Fruit fly (Drosophila melanogaster): ENCODE measurements around the gene CG11149.

DNA sequence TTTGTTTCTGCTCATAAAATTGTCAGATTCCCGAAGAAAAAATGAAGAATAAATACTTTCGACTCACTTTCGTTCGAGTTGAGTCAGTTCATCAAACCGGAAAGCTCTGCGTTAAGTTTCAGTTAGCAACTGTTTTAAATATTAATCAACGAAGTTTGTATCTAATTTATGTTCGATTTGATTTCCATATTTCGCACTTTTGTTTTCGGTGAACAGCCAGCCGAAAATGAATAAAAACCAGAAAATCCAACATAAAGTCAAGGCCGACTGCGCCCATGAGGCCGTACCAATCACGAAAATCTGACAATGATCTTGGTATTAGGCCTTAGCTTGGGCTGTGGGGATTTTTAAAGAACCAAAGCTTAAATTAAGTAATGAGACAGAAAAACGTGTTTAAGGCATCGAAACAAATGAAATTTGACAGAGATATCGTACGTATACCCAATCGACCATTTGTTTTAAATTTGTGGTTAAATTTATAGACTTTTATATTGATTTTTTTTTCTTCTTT is 45.9 kb upstream of the CG11149 start:
- no peak for TF ChIP-seq CG32264 (GFP tag; optimal IDR thresholded peaks at IDR 0.05)
- TF ChIP-seq pan (optimal IDR thresholded peaks at IDR 0.05), result no peak
- no peak for TF ChIP-seq lola (GFP tag; optimal IDR thresholded peaks at IDR 0.05)
- no peak for TF ChIP-seq jim (GFP tag; optimal IDR thresholded peaks at IDR 0.05)
- TF ChIP-seq h (GFP tag; optimal IDR thresholded peaks at IDR 0.05), result no peak
- TF ChIP-seq Jra (GFP tag; optimal IDR thresholded peaks at IDR 0.05), result no peak
- no peak for TF ChIP-seq Myc (optimal IDR thresholded peaks at IDR 0.05)
- TF ChIP-seq N (GFP tag; optimal IDR thresholded peaks at IDR 0.05), result no peak
- TF ChIP-seq fru (GFP tag; optimal IDR thresholded peaks at IDR 0.05), result no peak
- TF ChIP-seq usp (GFP tag; optimal IDR thresholded peaks at IDR 0.05), result no peak
